Fruit fly (Drosophila melanogaster) whole organism, embryonic: ENCODE data around the gene Sur.

Source experiments
- Antp ChIP-seq: fragments of 200-800 bp; sonication (Bioruptor generic); optimal IDR thresholded peaks from 3 replicates; lab custom pipeline; 2016; ENCODE audit warnings: missing biosample characterization, missing genetic modification characterization
- Asciz ChIP-seq: fragments of 200-800 bp; sonication (Bioruptor generic); optimal IDR thresholded peaks from 2 replicates; lab custom pipeline; 2017; ENCODE audit warnings: missing biosample characterization, mild to moderate bottlenecking, missing genetic modification characterization, missing genetic modification reagents
- Atf-2 ChIP-seq: fragments of 200-800 bp; sonication (Bioruptor generic); optimal IDR thresholded peaks from 2 replicates; lab custom pipeline; 2016; ENCODE audit warnings: missing biosample characterization, missing genetic modification characterization
- CG10209 ChIP-seq: fragments of 200-800 bp; sonication (Bioruptor generic); optimal IDR thresholded peaks from 3 replicates; lab custom pipeline; 2017; ENCODE audit warnings: missing biosample characterization, mild to moderate bottlenecking, missing genetic modification characterization, missing genetic modification reagents
- CG10431 ChIP-seq: fragments of 200-800 bp; sonication (Bioruptor generic); optimal IDR thresholded peaks from 3 replicates; lab custom pipeline; 2018; ENCODE audit warnings: missing biosample characterization, mild to moderate bottlenecking, missing genetic modification characterization
- CG10462 ChIP-seq: fragments of 200-800 bp; sonication (Bioruptor generic); optimal IDR thresholded peaks from 2 replicates; lab custom pipeline; 2016; ENCODE audit warnings: missing biosample characterization, missing genetic modification characterization
- CG11723 ChIP-seq: fragments of 200-800 bp; sonication (Bioruptor generic); optimal IDR thresholded peaks from 2 replicates; lab custom pipeline; 2017; ENCODE audit warnings: missing biosample characterization, mild to moderate bottlenecking, missing genetic modification characterization
- CG13296 ChIP-seq: fragments of 200-800 bp; sonication (Bioruptor generic); optimal IDR thresholded peaks from 3 replicates; lab custom pipeline; 2018; ENCODE audit warnings: missing biosample characterization, mild to moderate bottlenecking, missing genetic modification characterization
- CG15269 ChIP-seq: fragments of 200-800 bp; sonication (Bioruptor generic); optimal IDR thresholded peaks from 2 replicates; lab custom pipeline; 2018; ENCODE audit warnings: missing biosample characterization, mild to moderate bottlenecking, missing genetic modification characterization, moderate library complexity
- CG1603 ChIP-seq: fragments of 200-800 bp; sonication (Bioruptor generic); optimal IDR thresholded peaks from 2 replicates; lab custom pipeline; 2019; ENCODE audit warnings: missing biosample characterization, mild to moderate bottlenecking, missing genetic modification characterization, moderate library complexity
- CG17802 ChIP-seq: fragments of 200-800 bp; sonication (Bioruptor generic); optimal IDR thresholded peaks from 2 replicates; lab custom pipeline; 2018; ENCODE audit warnings: missing biosample characterization, mild to moderate bottlenecking, missing genetic modification characterization, moderate library complexity
- CG18011 ChIP-seq: fragments of 200-800 bp; sonication (Bioruptor generic); optimal IDR thresholded peaks from 2 replicates; lab custom pipeline; 2017; ENCODE audit warnings: missing biosample characterization, missing genetic modification characterization, mild to moderate bottlenecking, moderate library complexity, missing genotype
- CG2116 ChIP-seq: fragments of 200-800 bp; sonication (Bioruptor generic); optimal IDR thresholded peaks from 3 replicates; lab custom pipeline; 2018; ENCODE audit warnings: missing biosample characterization, mild to moderate bottlenecking, missing genetic modification characterization
- CG2129 ChIP-seq: fragments of 200-800 bp; sonication (Bioruptor generic); IDR thresholded peaks from 2 replicates; pipeline ENCODE4 v1.3.6; 2022; ENCODE audit warnings: missing biosample characterization, missing genetic modification characterization; ENCODE audit not compliant: partially characterized antibody
- CG30431 ChIP-seq: fragments of 200-800 bp; sonication (Bioruptor generic); optimal IDR thresholded peaks from 2 replicates; lab custom pipeline; 2017; ENCODE audit warnings: missing biosample characterization, missing genetic modification characterization
- CG34422 ChIP-seq: fragments of 200-800 bp; sonication (Bioruptor generic); IDR thresholded peaks from 3 replicates; pipeline ENCODE4 v1.3.6; 2022; ENCODE audit warnings: missing biosample characterization, missing genetic modification characterization
- CG4328 ChIP-seq: fragments of 200-800 bp; sonication (Bioruptor generic); optimal IDR thresholded peaks from 3 replicates; lab custom pipeline; 2017; ENCODE audit warnings: missing biosample characterization, missing genetic modification reagents, missing genetic modification characterization
- CG7372 ChIP-seq: fragments of 200-800 bp; sonication (Bioruptor generic); IDR thresholded peaks from 2 replicates; pipeline ENCODE4 v1.3.6; 2022; ENCODE audit warnings: missing biosample characterization, missing genetic modification characterization
- CG9797 ChIP-seq: fragments of 200-800 bp; sonication (Bioruptor generic); optimal IDR thresholded peaks from 3 replicates; lab custom pipeline; 2018; ENCODE audit warnings: missing biosample characterization, mild to moderate bottlenecking, missing genetic modification characterization
- CG9876 ChIP-seq: fragments of 200-800 bp; sonication (Bioruptor generic); optimal IDR thresholded peaks from 2 replicates; lab custom pipeline; 2016; ENCODE audit warnings: missing biosample characterization, missing genetic modification characterization
- CkIIα-i1 ChIP-seq: fragments of 200-800 bp; sonication (Bioruptor generic); IDR thresholded peaks from 2 replicates; pipeline ENCODE4 v1.3.6; 2022; ENCODE audit warnings: missing biosample characterization, missing genetic modification characterization
- CoRest ChIP-seq: fragments of 200-800 bp; sonication (Bioruptor generic); optimal IDR thresholded peaks from 3 replicates; lab custom pipeline; 2018; ENCODE audit warnings: missing biosample characterization, mild to moderate bottlenecking, missing genetic modification characterization, moderate library complexity
- CrebB ChIP-seq: fragments of 200-800 bp; sonication (Bioruptor generic); optimal IDR thresholded peaks from 3 replicates; lab custom pipeline; 2018; ENCODE audit warnings: missing biosample characterization, mild to moderate bottlenecking, missing genetic modification characterization
- Dip2 ChIP-seq: fragments of 200-800 bp; sonication (Bioruptor generic); IDR thresholded peaks from 2 replicates; pipeline ENCODE4 v1.3.6; 2022; ENCODE audit warnings: missing biosample characterization, missing genetic modification characterization
- HLH4C ChIP-seq: fragments of 200-800 bp; sonication (Bioruptor generic); IDR thresholded peaks from 3 replicates; pipeline ENCODE4 v1.3.6; 2022; ENCODE audit warnings: missing biosample characterization, missing genetic modification characterization; ENCODE audit not compliant: partially characterized antibody
- NK7.1 ChIP-seq: fragments of 200-800 bp; sonication (Bioruptor generic); optimal IDR thresholded peaks from 3 replicates; lab custom pipeline; 2016; ENCODE audit warnings: missing biosample characterization, missing genetic modification characterization
- Sin3A ChIP-seq: fragments of >200 bp; optimal IDR thresholded peaks from 2 replicates; lab custom pipeline; 2018
- Sox100B ChIP-seq: fragments of 200-800 bp; sonication (Bioruptor generic); optimal IDR thresholded peaks from 3 replicates; lab custom pipeline; 2018; ENCODE audit warnings: missing biosample characterization, mild to moderate bottlenecking, missing genetic modification characterization
- Ssrp ChIP-seq: fragments of 200-800 bp; sonication (Bioruptor generic); optimal IDR thresholded peaks from 2 replicates; lab custom pipeline; 2018; ENCODE audit warnings: missing biosample characterization, mild to moderate bottlenecking, missing genetic modification characterization, moderate library complexity
- Taf1 ChIP-seq: fragments of 200-800 bp; sonication (Bioruptor generic); IDR thresholded peaks from 2 replicates; pipeline ENCODE4 v1.3.6; 2022; ENCODE audit warnings: missing biosample characterization, missing genetic modification characterization
- ap ChIP-seq: fragments of 200-800 bp; sonication (Bioruptor generic); IDR thresholded peaks from 2 replicates; pipeline ENCODE4 v1.3.6; 2022; ENCODE audit warnings: missing biosample characterization, missing genetic modification characterization
- az2 ChIP-seq: fragments of 200-800 bp; sonication (Bioruptor generic); optimal IDR thresholded peaks from 3 replicates; lab custom pipeline; 2016; ENCODE audit warnings: missing biosample characterization, missing genetic modification characterization
- bab2 ChIP-seq: fragments of 200-800 bp; sonication (Bioruptor generic); optimal IDR thresholded peaks from 2 replicates; lab custom pipeline; 2016; ENCODE audit warnings: missing biosample characterization, missing genetic modification characterization
- crc ChIP-seq: fragments of 200-800 bp; sonication (Bioruptor generic); optimal IDR thresholded peaks from 2 replicates; lab custom pipeline; 2016; ENCODE audit warnings: missing biosample characterization, missing genetic modification characterization
- dan ChIP-seq: fragments of 200-800 bp; sonication (Bioruptor generic); IDR thresholded peaks from 2 replicates; pipeline ENCODE4 v1.3.6; 2022; ENCODE audit warnings: missing biosample characterization, missing genetic modification characterization
- eve ChIP-seq, 2 experiments: fragments of >200 bp; optimal IDR thresholded peaks; 2 replicates each; lab custom pipeline; 2017; ENCODE audit warnings: missing biosample characterization in 2 of 2, missing genetic modification characterization in 2 of 2
- eyg ChIP-seq: fragments of 200-800 bp; sonication (Bioruptor generic); optimal IDR thresholded peaks from 3 replicates; lab custom pipeline; 2016; ENCODE audit warnings: missing biosample characterization, missing genetic modification characterization
- fd64A ChIP-seq: fragments of 200-800 bp; sonication (Bioruptor generic); optimal IDR thresholded peaks from 3 replicates; lab custom pipeline; 2018; ENCODE audit warnings: missing biosample characterization, mild to moderate bottlenecking, missing genetic modification characterization
- hbn ChIP-seq: fragments of 200-800 bp; sonication (Bioruptor generic); IDR thresholded peaks from 2 replicates; pipeline ENCODE4 v1.3.6; 2022; ENCODE audit warnings: missing biosample characterization, missing genetic modification characterization; ENCODE audit not compliant: partially characterized antibody
- lbe ChIP-seq: fragments of 200-800 bp; sonication (Bioruptor generic); optimal IDR thresholded peaks from 2 replicates; lab custom pipeline; 2016; ENCODE audit warnings: missing biosample characterization, mild to moderate bottlenecking, missing genetic modification characterization
- nmo ChIP-seq: fragments of 200-800 bp; sonication (Bioruptor generic); optimal IDR thresholded peaks from 2 replicates; lab custom pipeline; 2018; ENCODE audit warnings: missing biosample characterization, mild to moderate bottlenecking, missing genetic modification characterization, moderate library complexity
- phol ChIP-seq: fragments of 200-800 bp; sonication (Bioruptor generic); optimal IDR thresholded peaks from 3 replicates; lab custom pipeline; 2018; ENCODE audit warnings: missing biosample characterization, mild to moderate bottlenecking, missing genetic modification characterization, moderate library complexity
- pnt ChIP-seq: fragments of 200-800 bp; sonication (Bioruptor generic); optimal IDR thresholded peaks from 3 replicates; lab custom pipeline; 2016; ENCODE audit warnings: missing biosample characterization, missing genetic modification characterization
- row ChIP-seq: fragments of 200-800 bp; sonication (Bioruptor generic); IDR thresholded peaks from 3 replicates; pipeline ENCODE4 v1.3.6; 2022; ENCODE audit warnings: missing biosample characterization, missing genetic modification characterization
- stc ChIP-seq: fragments of 200-800 bp; sonication (Bioruptor generic); IDR thresholded peaks from 2 replicates; pipeline ENCODE4 v1.3.6; 2022; ENCODE audit warnings: missing biosample characterization, missing genetic modification characterization
- sug ChIP-seq: fragments of 200-800 bp; optimal IDR thresholded peaks from 2 replicates; lab custom pipeline; 2019; ENCODE audit warnings: missing biosample characterization, mild to moderate bottlenecking, missing genetic modification characterization, moderate library complexity
- tap ChIP-seq: fragments of 200-800 bp; optimal IDR thresholded peaks from 3 replicates; lab custom pipeline; 2019; ENCODE audit warnings: missing biosample characterization, mild to moderate bottlenecking, missing genetic modification characterization, moderate library complexity
- tna ChIP-seq: fragments of 200-800 bp; sonication (Bioruptor generic); IDR thresholded peaks from 2 replicates; pipeline ENCODE4 v1.3.6; 2022; ENCODE audit warnings: missing biosample characterization, missing genetic modification characterization; ENCODE audit not compliant: partially characterized antibody
- vfl ChIP-seq: fragments of 200-800 bp; sonication (Bioruptor generic); optimal IDR thresholded peaks from 2 replicates; lab custom pipeline; 2016; ENCODE audit warnings: missing biosample characterization, missing genetic modification characterization
- wor ChIP-seq: fragments of 200-800 bp; sonication (Bioruptor generic); IDR thresholded peaks from 2 replicates; pipeline ENCODE4 v1.3.6; 2022; ENCODE audit warnings: missing biosample characterization, missing genetic modification characterization

Gene Sur

dm6 chr2L:10238726-10239652, 40.1 kb upstream of the Sur start, which contains the start of gene me31B:
me31B (plus strand) TSS chr2L:10239341.
- TF ChIP-seq CrebB (tag; lab: Kevin White, UChicago) (no peak), CG7372 (GFP tag; lab: Robert Waterston, UW) (no peak), CG2129 (no peak), Taf1 (GFP tag; lab: Robert Waterston, UW) (no peak), CG10209 (GFP tag; lab: Kevin White, UChicago) (no peak), vfl (GFP tag; lab: Kevin White, UChicago) (no peak), lbe (no peak), phol (peak; percentile 60), HLH4C (GFP tag; lab: Robert Waterston, UW) (no peak), row (GFP tag; lab: Robert Waterston, UW) (peak; percentile 75; the same call in 2 of the 3 replicates), CG4328 (GFP tag; lab: Kevin White, UChicago) (no peak), CoRest (no peak), CG10431 (GFP tag; lab: Kevin White, UChicago) (no peak), az2 (GFP tag; lab: Kevin White, UChicago) (no peak), CG9797 (GFP tag; lab: Kevin White, UChicago) (no peak), CkIIα-i1 (GFP tag; lab: Robert Waterston, UW) (no peak), tap (tag; lab: Kevin White, UChicago) (no peak), Atf-2 (GFP tag; lab: Kevin White, UChicago) (no peak), CG1603 (peak; percentile 99), CG30431 (GFP tag; lab: Kevin White, UChicago) (no peak), ap (no peak), fd64A (GFP tag; lab: Kevin White, UChicago) (no peak), pnt (GFP tag; lab: Kevin White, UChicago) (no peak), eve (GFP tag; optimal IDR thresholded peaks at IDR 0.05; lab: Kevin White, UChicago) (no peak), CG15269 (tag; lab: Kevin White, UChicago) (no peak), tna (GFP tag; lab: Robert Waterston, UW) (no peak), CG34422 (GFP tag; lab: Robert Waterston, UW) (no peak), Dip2 (GFP tag; lab: Robert Waterston, UW) (no peak), Asciz (no peak), CG2116 (GFP tag; lab: Kevin White, UChicago) (no peak), Ssrp (tag; lab: Kevin White, UChicago) (peak; percentile 36), CG10462 (GFP tag; lab: Kevin White, UChicago) (no peak), Sin3A (lab: Kevin White, UChicago) (no peak), bab2 (GFP tag; lab: Kevin White, UChicago) (no peak), CG9876 (GFP tag; lab: Kevin White, UChicago) (no peak), stc (no peak), Sox100B (peak; percentile 25), CG11723 (GFP tag; lab: Kevin White, UChicago) (peak; percentile 97), hbn (GFP tag; lab: Robert Waterston, UW) (no peak), eyg (GFP tag; lab: Kevin White, UChicago) (no peak), nmo (GFP tag; lab: Kevin White, UChicago) (peak; percentile 61), sug (no peak), crc (no peak), CG18011 (GFP tag; lab: Kevin White, UChicago) (no peak), CG17802 (tag; lab: Kevin White, UChicago) (peak; percentile 96), wor (GFP tag; lab: Robert Waterston, UW) (no peak), Antp (no peak), NK7.1 (no peak), CG13296 (GFP tag; lab: Kevin White, UChicago) (no peak), dan (GFP tag; lab: Robert Waterston, UW) (no peak)
